Fruit fly (Drosophila melanogaster) whole organism, embryonic: ENCODE results near the gene rngo.

Source experiments
- CG10321 ChIP-seq: fragments of 200-800 bp; sonication (Bioruptor generic); IDR thresholded peaks from 2 replicates; pipeline ENCODE4 v1.3.6; 2022; ENCODE audit warnings: missing biosample characterization, missing genetic modification characterization
- CG10366 ChIP-seq: fragments of 200-800 bp; sonication (Bioruptor generic); IDR thresholded peaks from 2 replicates; pipeline ENCODE4 v1.3.6; 2022; ENCODE audit warnings: missing biosample characterization, missing genetic modification characterization
- CG11247 ChIP-seq: fragments of 200-800 bp; sonication (Bioruptor generic); IDR thresholded peaks from 2 replicates; pipeline ENCODE4 v1.3.6; 2022; ENCODE audit warnings: missing biosample characterization, missing genetic modification characterization
- CG11560 ChIP-seq: fragments of 200-800 bp; sonication (Bioruptor generic); IDR thresholded peaks from 3 replicates; pipeline ENCODE4 v1.3.6; 2022; ENCODE audit warnings: missing biosample characterization, missing genetic modification characterization
- CG13296 ChIP-seq: fragments of 200-800 bp; sonication (Bioruptor generic); optimal IDR thresholded peaks from 3 replicates; lab custom pipeline; 2018; ENCODE audit warnings: missing biosample characterization, mild to moderate bottlenecking, missing genetic modification characterization
- CG13424 ChIP-seq: fragments of 200-800 bp; sonication (Bioruptor generic); optimal IDR thresholded peaks from 2 replicates; lab custom pipeline; 2019; ENCODE audit warnings: missing biosample characterization, mild to moderate bottlenecking, missing genetic modification characterization, moderate library complexity
- CG14710 ChIP-seq: fragments of 200-800 bp; sonication (Bioruptor generic); optimal IDR thresholded peaks from 3 replicates; lab custom pipeline; 2019; ENCODE audit warnings: missing biosample characterization, mild to moderate bottlenecking, missing genetic modification characterization, moderate library complexity
- CG15479 ChIP-seq: fragments of 200-800 bp; sonication (Bioruptor generic); optimal IDR thresholded peaks from 3 replicates; lab custom pipeline; 2019; ENCODE audit warnings: missing biosample characterization, mild to moderate bottlenecking, missing genetic modification characterization, moderate library complexity
- CG15514 ChIP-seq: fragments of 200-800 bp; sonication (Bioruptor generic); optimal IDR thresholded peaks from 3 replicates; lab custom pipeline; 2017; ENCODE audit warnings: missing biosample characterization, missing genetic modification characterization, mild to moderate bottlenecking, moderate library complexity, missing genetic modification reagents
- CG17802 ChIP-seq: fragments of 200-800 bp; sonication (Bioruptor generic); optimal IDR thresholded peaks from 2 replicates; lab custom pipeline; 2018; ENCODE audit warnings: missing biosample characterization, mild to moderate bottlenecking, missing genetic modification characterization, moderate library complexity
- CG2199 ChIP-seq: fragments of 200-800 bp; sonication (Bioruptor generic); IDR thresholded peaks from 3 replicates; pipeline ENCODE4 v1.3.6; 2022; ENCODE audit warnings: missing biosample characterization, missing genetic modification characterization
- CG2678 ChIP-seq: fragments of 200-800 bp; sonication (Bioruptor generic); optimal IDR thresholded peaks from 3 replicates; lab custom pipeline; 2019; ENCODE audit warnings: missing biosample characterization, mild to moderate bottlenecking, missing genetic modification characterization, moderate library complexity
- CG31224 ChIP-seq: fragments of 200-800 bp; sonication (Bioruptor generic); IDR thresholded peaks from 2 replicates; pipeline ENCODE4 v1.3.6; 2022; ENCODE audit warnings: missing biosample characterization, missing genetic modification characterization
- CG34422 ChIP-seq: fragments of 200-800 bp; sonication (Bioruptor generic); IDR thresholded peaks from 3 replicates; pipeline ENCODE4 v1.3.6; 2022; ENCODE audit warnings: missing biosample characterization, missing genetic modification characterization
- CG6791 ChIP-seq: fragments of 200-800 bp; sonication (Bioruptor generic); IDR thresholded peaks from 3 replicates; pipeline ENCODE4 v1.3.6; 2022; ENCODE audit warnings: missing biosample characterization, missing genetic modification characterization; ENCODE audit not compliant: partially characterized antibody
- CG8388 ChIP-seq: fragments of 200-800 bp; sonication (Bioruptor generic); optimal IDR thresholded peaks from 2 replicates; lab custom pipeline; 2019; ENCODE audit warnings: missing biosample characterization, mild to moderate bottlenecking, missing genetic modification characterization, moderate library complexity
- CG8478 ChIP-seq: fragments of >200 bp; optimal IDR thresholded peaks from 2 replicates; lab custom pipeline; 2018
- CG8924 ChIP-seq: fragments of 200-800 bp; optimal IDR thresholded peaks from 3 replicates; lab custom pipeline; 2019; ENCODE audit warnings: missing biosample characterization, mild to moderate bottlenecking, missing genetic modification characterization, moderate library complexity
- CrebB ChIP-seq: fragments of 200-800 bp; sonication (Bioruptor generic); optimal IDR thresholded peaks from 3 replicates; lab custom pipeline; 2018; ENCODE audit warnings: missing biosample characterization, mild to moderate bottlenecking, missing genetic modification characterization
- Dip3 ChIP-seq: fragments of 200-800 bp; sonication (Bioruptor generic); optimal IDR thresholded peaks from 3 replicates; lab custom pipeline; 2016; ENCODE audit warnings: missing biosample characterization, missing genetic modification characterization
- ERR ChIP-seq: fragments of 200-800 bp; sonication (Bioruptor generic); optimal IDR thresholded peaks from 2 replicates; lab custom pipeline; 2016; ENCODE audit warnings: missing biosample characterization, missing genetic modification characterization
- Lim3 ChIP-seq: fragments of 200-800 bp; sonication (Bioruptor generic); IDR thresholded peaks from 2 replicates; pipeline ENCODE4 v1.3.6; 2022; ENCODE audit warnings: missing biosample characterization, missing genetic modification characterization
- Neu2 ChIP-seq: fragments of 200-800 bp; sonication (Bioruptor generic); optimal IDR thresholded peaks from 3 replicates; lab custom pipeline; 2016; ENCODE audit warnings: missing biosample characterization, missing genetic modification characterization, borderline replicate concordance
- Poxn ChIP-seq: fragments of 200-800 bp; sonication (Bioruptor generic); IDR thresholded peaks from 2 replicates; pipeline ENCODE4 v1.3.6; 2022; ENCODE audit warnings: missing biosample characterization, missing genetic modification characterization
- Scr ChIP-seq: fragments of 200-800 bp; sonication (Bioruptor generic); IDR thresholded peaks from 2 replicates; pipeline ENCODE4 v1.3.6; 2022; ENCODE audit warnings: missing biosample characterization, missing genetic modification characterization; ENCODE audit not compliant: partially characterized antibody
- Sox100B ChIP-seq: fragments of 200-800 bp; sonication (Bioruptor generic); optimal IDR thresholded peaks from 3 replicates; lab custom pipeline; 2018; ENCODE audit warnings: missing biosample characterization, mild to moderate bottlenecking, missing genetic modification characterization
- Sry-δ ChIP-seq: fragments of 200-800 bp; sonication (Bioruptor generic); optimal IDR thresholded peaks from 2 replicates; lab custom pipeline; 2016; ENCODE audit warnings: missing biosample characterization, missing genetic modification characterization
- Xrp1 ChIP-seq: fragments of 200-800 bp; sonication (Bioruptor generic); IDR thresholded peaks from 2 replicates; pipeline ENCODE4 v1.3.6; 2022; ENCODE audit warnings: missing biosample characterization, missing genetic modification characterization
- ab ChIP-seq: fragments of 200-800 bp; sonication (Bioruptor generic); optimal IDR thresholded peaks from 2 replicates; lab custom pipeline; 2016; ENCODE audit warnings: missing biosample characterization, missing genetic modification characterization
- aop ChIP-seq: fragments of 200-800 bp; sonication (Bioruptor generic); IDR thresholded peaks from 2 replicates; pipeline ENCODE4 v1.3.6; 2022; ENCODE audit warnings: missing biosample characterization, missing genetic modification characterization
- bab2 ChIP-seq: fragments of 200-800 bp; sonication (Bioruptor generic); optimal IDR thresholded peaks from 2 replicates; lab custom pipeline; 2016; ENCODE audit warnings: missing biosample characterization, missing genetic modification characterization
- bcd ChIP-seq: fragments of 200-800 bp; sonication (Bioruptor generic); optimal IDR thresholded peaks from 2 replicates; lab custom pipeline; 2017; ENCODE audit warnings: missing biosample characterization, mild to moderate bottlenecking, missing genetic modification characterization
- cas ChIP-seq: fragments of 200-800 bp; sonication (Bioruptor generic); IDR thresholded peaks from 2 replicates; pipeline ENCODE4 v1.3.6; 2022; ENCODE audit warnings: missing biosample characterization, missing genetic modification characterization
- crc ChIP-seq: fragments of 200-800 bp; sonication (Bioruptor generic); optimal IDR thresholded peaks from 2 replicates; lab custom pipeline; 2016; ENCODE audit warnings: missing biosample characterization, missing genetic modification characterization
- crp ChIP-seq, 2 experiments: fragments of 200-800 bp; sonication (Bioruptor generic); optimal IDR thresholded peaks; 2 replicates in 1 of 2; 3 replicates in 1 of 2; lab custom pipeline; 2017; ENCODE audit warnings: missing biosample characterization in 2 of 2, missing genetic modification characterization in 2 of 2, mild to moderate bottlenecking in 1 of 2, moderate library complexity in 1 of 2
- dati ChIP-seq: fragments of 200-800 bp; sonication (Bioruptor generic); IDR thresholded peaks from 2 replicates; pipeline ENCODE4 v1.3.6; 2022; ENCODE audit warnings: missing biosample characterization, missing genetic modification characterization
- emc ChIP-seq: fragments of 200-800 bp; sonication (Bioruptor generic); optimal IDR thresholded peaks from 2 replicates; lab custom pipeline; 2016; ENCODE audit warnings: missing biosample characterization, missing genetic modification characterization
- en ChIP-seq: fragments of 200-800 bp; sonication (Bioruptor generic); optimal IDR thresholded peaks from 2 replicates; lab custom pipeline; 2016; ENCODE audit warnings: missing biosample characterization, missing genetic modification characterization
- gce ChIP-seq: fragments of 200-800 bp; sonication (Bioruptor generic); IDR thresholded peaks from 3 replicates; pipeline ENCODE4 v1.3.6; 2022; ENCODE audit warnings: missing biosample characterization, missing genetic modification characterization
- gcm ChIP-seq: fragments of 200-800 bp; sonication (Bioruptor generic); optimal IDR thresholded peaks from 2 replicates; lab custom pipeline; 2019; ENCODE audit warnings: missing biosample characterization, mild to moderate bottlenecking, missing genetic modification characterization, moderate library complexity
- ham ChIP-seq: fragments of 200-800 bp; sonication (Bioruptor generic); IDR thresholded peaks from 2 replicates; pipeline ENCODE4 v1.3.6; 2022; ENCODE audit warnings: missing biosample characterization, missing genetic modification characterization
- her ChIP-seq: fragments of 200-800 bp; sonication (Bioruptor generic); optimal IDR thresholded peaks from 2 replicates; lab custom pipeline; 2016; ENCODE audit warnings: missing biosample characterization, missing genetic modification characterization
- jumu ChIP-seq: fragments of 200-800 bp; sonication (Bioruptor generic); optimal IDR thresholded peaks from 3 replicates; lab custom pipeline; 2016; ENCODE audit warnings: missing biosample characterization, missing genetic modification characterization
- p53 ChIP-seq: fragments of 200-800 bp; sonication (Bioruptor generic); optimal IDR thresholded peaks from 2 replicates; lab custom pipeline; 2016; ENCODE audit warnings: missing biosample characterization, missing genetic modification characterization
- pho ChIP-seq: fragments of 200-800 bp; sonication (Bioruptor generic); optimal IDR thresholded peaks from 2 replicates; lab custom pipeline; 2016; ENCODE audit warnings: missing biosample characterization, missing genetic modification characterization
- scrt ChIP-seq: fragments of 200-800 bp; sonication (Bioruptor generic); optimal IDR thresholded peaks from 2 replicates; lab custom pipeline; 2018; ENCODE audit warnings: missing biosample characterization, mild to moderate bottlenecking, missing genetic modification characterization, moderate library complexity
- slbo ChIP-seq: fragments of 200-800 bp; sonication (Bioruptor generic); IDR thresholded peaks from 2 replicates; pipeline ENCODE4 v1.3.6; 2022; ENCODE audit warnings: missing biosample characterization, missing genetic modification characterization
- sqz ChIP-seq: fragments of 200-800 bp; sonication (Bioruptor generic); optimal IDR thresholded peaks from 3 replicates; lab custom pipeline; 2018; ENCODE audit warnings: missing biosample characterization, mild to moderate bottlenecking, missing genetic modification characterization
- sug ChIP-seq: fragments of 200-800 bp; optimal IDR thresholded peaks from 2 replicates; lab custom pipeline; 2019; ENCODE audit warnings: missing biosample characterization, mild to moderate bottlenecking, missing genetic modification characterization, moderate library complexity
- tin ChIP-seq: fragments of 200-800 bp; sonication (Bioruptor generic); optimal IDR thresholded peaks from 3 replicates; lab custom pipeline; 2016; ENCODE audit warnings: missing biosample characterization, missing genetic modification characterization

The rngo gene

dm6 chrX:16403811-16404420 lies 37.3 kb upstream of the rngo start (continued):
- TF ChIP-seq bcd (GFP tag; lab: Kevin White, UChicago) (peak; percentile 78), CG8388 (GFP tag; lab: Kevin White, UChicago) (peak; percentile 64), slbo (peak; percentile 85), dati (GFP tag; lab: Robert Waterston, UW) (no peak), ERR (GFP tag; lab: Kevin White, UChicago) (peak; percentile 26), Poxn (GFP tag; lab: Robert Waterston, UW) (peak; percentile 17; the same call in 1 of the 2 replicates), sug (tag; lab: Kevin White, UChicago) (peak; percentile 70), Sox100B (GFP tag; lab: Kevin White, UChicago) (no peak), p53 (GFP tag; lab: Kevin White, UChicago) (no peak), en (peak; percentile 15), crp (GFP tag; optimal IDR thresholded peaks at IDR 0.05; lab: Kevin White, UChicago) (peak in 1 of 2 experiments; percentile 23), bab2 (peak; percentile 58), CG13296 (GFP tag; lab: Kevin White, UChicago) (peak; percentile 71), CG14710 (tag; lab: Kevin White, UChicago) (peak; percentile 28), Scr (GFP tag; lab: Robert Waterston, UW) (no peak), Neu2 (no peak), her (GFP tag; lab: Kevin White, UChicago) (peak; percentile 36), CG2678 (peak; percentile 89), gcm (GFP tag; lab: Kevin White, UChicago) (no peak), CG31224 (0 out of 2 replicates have a peak, but pooled peaks have one; percentile 53), emc (no peak), Lim3 (GFP tag; lab: Robert Waterston, UW) (no peak), CG15479 (GFP tag; lab: Kevin White, UChicago) (no peak), tin (peak; percentile 58), CrebB (tag; lab: Kevin White, UChicago) (peak; percentile 76), CG15514 (peak; percentile 79), scrt (GFP tag; lab: Kevin White, UChicago) (no peak), Dip3 (GFP tag; lab: Kevin White, UChicago) (peak; percentile 71), CG6791 (no peak), CG8924 (peak; percentile 83), ab (no peak), pho (GFP tag; lab: Kevin White, UChicago) (peak; percentile 61), CG2199 (no peak), CG10366 (GFP tag; lab: Robert Waterston, UW) (peak; percentile 77), CG8478 (lab: Kevin White, UChicago) (no peak), CG17802 (tag; lab: Kevin White, UChicago) (peak; percentile 12), aop (GFP tag; lab: Robert Waterston, UW) (no peak), cas (GFP tag; lab: Robert Waterston, UW) (no peak), CG10321 (peak; percentile 47; the same call in 1 of the 2 replicates), CG34422 (GFP tag; lab: Robert Waterston, UW) (peak; percentile 74; the same call in 2 of the 3 replicates), ham (GFP tag; lab: Robert Waterston, UW) (no peak), gce (GFP tag; lab: Robert Waterston, UW) (peak; percentile 46; the same call in 1 of the 3 replicates), Xrp1 (GFP tag; lab: Robert Waterston, UW) (peak; percentile 74; the same call in 1 of the 2 replicates), CG11247 (GFP tag; lab: Robert Waterston, UW) (peak; percentile 63), crc (no peak), jumu (GFP tag; lab: Kevin White, UChicago) (peak; percentile 39), Sry-δ (GFP tag; lab: Kevin White, UChicago) (peak; percentile 14), sqz (GFP tag; lab: Kevin White, UChicago) (no peak), CG13424 (tag; lab: Kevin White, UChicago) (peak; percentile 73), CG11560 (tag; lab: Robert Waterston, UW) (no peak)
